Worm (Caenorhabditis elegans) whole organism, midembryonic: Measurements from ENCODE around the gene sra-29.

Experiments
- T22C8.4 ChIP-seq: fragments of 200-800 bp; sonication (Bioruptor generic); IDR thresholded peaks from 2 replicates; pipeline ENCODE4 v1.3.6; 2022; ENCODE audit warnings: missing genetic modification characterization, missing compliant biosample characterization
- cog-1 ChIP-seq: sonication (generic microtip); optimal IDR thresholded peaks from 2 replicates; lab custom pipeline; 2016; ENCODE audit warnings: missing genetic modification characterization, missing compliant biosample characterization
- flt-1 ChIP-seq: fragments of 200-800 bp; sonication (Bioruptor generic); IDR thresholded peaks from 2 replicates; pipeline ENCODE4 v1.3.6; 2022; ENCODE audit warnings: missing genetic modification characterization, missing compliant biosample characterization
- klf-2 ChIP-seq: fragments of 200-800 bp; sonication (Bioruptor generic); conservative IDR thresholded peaks from 2 replicates; pipeline ENCODE4 v1.3.6; 2022; ENCODE audit warnings: missing genetic modification reagents, missing genetic modification characterization, missing compliant biosample characterization
- med-1 ChIP-seq: sonication (generic microtip); optimal IDR thresholded peaks from 2 replicates; lab custom pipeline; 2017; ENCODE audit warnings: missing genetic modification characterization, mild to moderate bottlenecking, missing compliant biosample characterization, antibody characterized with exemption, missing genetic modification reagents; ENCODE audit not compliant: insufficient read depth
- ref-1 ChIP-seq: fragments of 200-800 bp; sonication (Bioruptor generic); conservative IDR thresholded peaks from 2 replicates; pipeline ENCODE4 v1.3.6; 2022; ENCODE audit warnings: missing genetic modification reagents, missing genetic modification characterization, missing compliant biosample characterization
- tab-1 ChIP-seq: fragments of 200-800 bp; sonication (Bioruptor generic); IDR thresholded peaks from 2 replicates; pipeline ENCODE4 v1.3.6; 2022; ENCODE audit warnings: missing genetic modification characterization, missing compliant biosample characterization
- ztf-23 ChIP-seq: fragments of 200-800 bp; sonication (Bioruptor generic); IDR thresholded peaks from 2 replicates; pipeline ENCODE4 v1.3.6; 2022; ENCODE audit warnings: missing genetic modification reagents, missing genetic modification characterization, missing compliant biosample characterization
- ztf-29 ChIP-seq: fragments of 200-800 bp; sonication (Bioruptor generic); IDR thresholded peaks from 2 replicates; pipeline ENCODE4 v1.3.6; 2022; ENCODE audit warnings: missing genetic modification reagents, missing genetic modification characterization, missing compliant biosample characterization

sra-29 gene

ce11 chrII:6563238-6563637 lies 12.3 kb downstream of the sra-29 start:
- TF ChIP-seq klf-2 (GFP tag; lab: Robert Waterston, UW) (no peak), cog-1 (peak; percentile 13)

- TF ChIP-seq ztf-23 (0 out of 2 replicates have a peak, but pooled peaks have one; percentile 50), flt-1 (no peak), cog-1 (no peak)
Observed at ce11 chrII:6562203-6562867, 13.2 kb downstream of the sra-29 start.

- TF ChIP-seq tab-1 (GFP tag; lab: Robert Waterston, UW) (no peak), ref-1 (GFP tag; lab: Robert Waterston, UW) (no peak), cog-1 (no peak), med-1 (no peak), ztf-23 (no peak), ztf-29 (GFP tag; lab: Robert Waterston, UW) (no peak), flt-1 (no peak), klf-2 (GFP tag; lab: Robert Waterston, UW) (no peak), T22C8.4 (GFP tag; lab: Robert Waterston, UW) (no peak)
Observed at ce11 chrII:6561300-6561699, 14.2 kb downstream of the sra-29 start, which contains the start of gene F18C5.10. TSS of gene F18C5.10 (minus strand) at chrII:6561444.

ce11 chrII:6560291-6560690 lies 15.3 kb downstream of the sra-29 start:
- TF ChIP-seq klf-2 (GFP tag; lab: Robert Waterston, UW) (no peak), ztf-29 (GFP tag; lab: Robert Waterston, UW) (no peak), flt-1 (no peak), T22C8.4 (GFP tag; lab: Robert Waterston, UW) (no peak), ref-1 (GFP tag; lab: Robert Waterston, UW) (no peak), med-1 (no peak), ztf-23 (no peak), cog-1 (no peak), tab-1 (GFP tag; lab: Robert Waterston, UW) (no peak)

- TF ChIP-seq ztf-23 (no peak), flt-1 (no peak), med-1 (no peak), cog-1 (no peak), ztf-29 (GFP tag; lab: Robert Waterston, UW) (no peak), ref-1 (GFP tag; lab: Robert Waterston, UW) (no peak), klf-2 (GFP tag; lab: Robert Waterston, UW) (no peak), T22C8.4 (GFP tag; lab: Robert Waterston, UW) (no peak)
Observed at ce11 chrII:6558887-6559286, 16.7 kb downstream of the sra-29 start.

ce11 chrII:6554677-6555076 lies 20.9 kb downstream of the sra-29 start, which contains the start of gene wrn-1:
TSS of gene wrn-1 (plus strand) at chrII:6554977.
- TF ChIP-seq ztf-23 = no peak
- TF ChIP-seq T22C8.4 (GFP tag; lab: Robert Waterston, UW) = no peak
- no peak for TF ChIP-seq klf-2 (GFP tag; lab: Robert Waterston, UW)
- TF ChIP-seq tab-1 (GFP tag; lab: Robert Waterston, UW) = no peak
- TF ChIP-seq flt-1 = no peak
- TF ChIP-seq ref-1 (GFP tag; lab: Robert Waterston, UW) = no peak
- TF ChIP-seq ztf-29 (GFP tag; lab: Robert Waterston, UW) = no peak
- no peak for TF ChIP-seq cog-1
- TF ChIP-seq med-1 = no peak

- TF ChIP-seq med-1 (no peak), tab-1 (GFP tag; lab: Robert Waterston, UW) (no peak), klf-2 (GFP tag; lab: Robert Waterston, UW) (no peak), T22C8.4 (GFP tag; lab: Robert Waterston, UW) (no peak), ref-1 (GFP tag; lab: Robert Waterston, UW) (no peak), ztf-23 (no peak), flt-1 (no peak), cog-1 (no peak), ztf-29 (GFP tag; lab: Robert Waterston, UW) (no peak)
Observed at ce11 chrII:6544842-6545410, 30.6 kb downstream of the sra-29 start, which contains the start of gene lron-15. TSS of gene lron-15 (minus strand) at chrII:6544892.

- TF ChIP-seq ztf-23 = no peak
- TF ChIP-seq cog-1 = peak; percentile 14
Observed at ce11 chrII:6535957-6536424, 39.6 kb downstream of the sra-29 start, which contains the start of gene utp-20. TSS of gene utp-20 (plus strand) at chrII:6536374.

ce11 chrII:6531940-6532339 lies 43.6 kb downstream of the sra-29 start, which contains the start of gene abcx-1:
TSS of gene abcx-1 (plus strand) at chrII:6532163.
- no peak for TF ChIP-seq T22C8.4 (GFP tag; lab: Robert Waterston, UW)
- no peak for TF ChIP-seq ztf-23
- TF ChIP-seq cog-1 = no peak
- TF ChIP-seq med-1 = no peak
- TF ChIP-seq tab-1 (GFP tag; lab: Robert Waterston, UW) = no peak
- TF ChIP-seq flt-1 = no peak
- no peak for TF ChIP-seq klf-2 (GFP tag; lab: Robert Waterston, UW)
- no peak for TF ChIP-seq ref-1 (GFP tag; lab: Robert Waterston, UW)
- TF ChIP-seq ztf-29 (GFP tag; lab: Robert Waterston, UW) = no peak

ce11 chrII:6531527-6531926 lies 44.0 kb downstream of the sra-29 start, which contains the start of gene abch-1:
TSS of gene abch-1 (minus strand) at chrII:6531627.
- no peak for TF ChIP-seq ztf-29 (GFP tag; lab: Robert Waterston, UW)
- no peak for TF ChIP-seq ref-1 (GFP tag; lab: Robert Waterston, UW)
- TF ChIP-seq klf-2 (GFP tag; lab: Robert Waterston, UW) = no peak
- TF ChIP-seq flt-1 = no peak
- no peak for TF ChIP-seq ztf-23
- TF ChIP-seq tab-1 (GFP tag; lab: Robert Waterston, UW) = no peak
- TF ChIP-seq cog-1 = no peak
- TF ChIP-seq T22C8.4 (GFP tag; lab: Robert Waterston, UW) = no peak
- TF ChIP-seq med-1 = no peak
